Fruit fly (Drosophila melanogaster): ENCODE measurements around the gene mRpS26.

Gene mRpS26

dm6 chr3L:18106021-18106944 is at the start of gene mRpS26, which contains the start of gene CG13698:
Gene mRpS26 (plus strand): TSS chr3L:18106579.
Gene CG13698 (minus strand): TSS chr3L:18106149.
- no peak for TF ChIP-seq CG17801 (GFP tag; optimal IDR thresholded peaks at IDR 0.05; ENCODE audit: partially characterized antibody)

DNA sequence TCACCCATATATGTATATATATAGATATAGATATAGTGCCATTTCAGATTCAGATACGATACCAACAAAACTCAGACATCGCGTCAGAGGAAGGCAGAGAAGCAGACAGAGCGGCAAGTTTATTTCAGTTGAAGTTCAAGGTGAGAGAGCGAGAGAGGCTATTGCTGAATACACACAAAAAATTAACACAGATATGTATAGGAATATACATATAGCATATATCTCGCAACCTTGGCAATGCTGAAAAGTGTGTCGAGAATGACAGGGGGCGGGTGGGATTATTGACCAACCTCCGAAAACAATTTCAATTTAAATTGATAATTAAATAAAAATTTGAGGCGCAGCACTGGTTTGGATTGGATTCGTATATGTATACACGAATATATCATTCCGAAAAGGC is 49.3 kb upstream of the mRpS26 start:
- no peak for TF ChIP-seq CG17801 (GFP tag; optimal IDR thresholded peaks at IDR 0.05; ENCODE audit: partially characterized antibody)

DNA sequence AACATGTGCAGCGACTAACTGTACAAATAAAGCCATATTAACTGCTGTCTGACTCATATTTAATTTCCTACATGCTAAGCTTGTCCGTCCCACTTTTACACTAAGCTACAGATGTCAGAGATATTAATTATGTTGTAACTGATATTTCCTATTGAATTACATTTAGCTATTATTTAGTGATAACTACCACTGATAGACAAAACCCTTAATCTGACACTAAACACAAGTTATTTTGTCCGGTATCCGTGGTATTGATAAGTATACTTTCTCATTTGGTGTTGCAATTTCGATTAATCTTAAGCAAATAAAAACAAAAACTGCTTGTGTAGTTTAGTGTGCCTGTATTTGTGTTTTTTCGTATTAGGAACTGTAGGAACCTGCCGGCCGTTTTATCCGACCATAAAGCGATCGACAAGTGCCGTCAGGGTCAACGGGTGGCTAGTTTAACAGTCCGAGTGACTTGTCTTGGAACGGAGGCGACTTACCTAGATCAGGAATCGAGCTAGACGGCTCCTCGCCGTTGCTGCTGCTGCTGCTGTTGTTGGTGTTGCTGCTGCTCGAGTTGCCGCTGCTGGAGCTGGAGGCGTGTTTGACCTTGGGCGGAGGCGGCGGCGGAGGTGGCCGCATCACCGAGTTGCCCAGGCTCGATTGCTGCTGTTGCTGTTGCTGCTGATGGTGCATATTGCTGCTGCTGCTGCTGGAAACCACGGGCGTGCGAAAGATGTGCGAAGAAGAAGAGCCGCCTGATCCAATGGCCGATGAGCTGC is 48.4 kb upstream of the mRpS26 start:
- no peak for TF ChIP-seq CG17801 (GFP tag; optimal IDR thresholded peaks at IDR 0.05; ENCODE audit: partially characterized antibody)

- TF ChIP-seq CG17801 (GFP tag; optimal IDR thresholded peaks at IDR 0.05; ENCODE audit: partially characterized antibody), result no peak
Measured at dm6 chr3L:18061240-18061639, 45.1 kb upstream of the mRpS26 start.

DNA sequence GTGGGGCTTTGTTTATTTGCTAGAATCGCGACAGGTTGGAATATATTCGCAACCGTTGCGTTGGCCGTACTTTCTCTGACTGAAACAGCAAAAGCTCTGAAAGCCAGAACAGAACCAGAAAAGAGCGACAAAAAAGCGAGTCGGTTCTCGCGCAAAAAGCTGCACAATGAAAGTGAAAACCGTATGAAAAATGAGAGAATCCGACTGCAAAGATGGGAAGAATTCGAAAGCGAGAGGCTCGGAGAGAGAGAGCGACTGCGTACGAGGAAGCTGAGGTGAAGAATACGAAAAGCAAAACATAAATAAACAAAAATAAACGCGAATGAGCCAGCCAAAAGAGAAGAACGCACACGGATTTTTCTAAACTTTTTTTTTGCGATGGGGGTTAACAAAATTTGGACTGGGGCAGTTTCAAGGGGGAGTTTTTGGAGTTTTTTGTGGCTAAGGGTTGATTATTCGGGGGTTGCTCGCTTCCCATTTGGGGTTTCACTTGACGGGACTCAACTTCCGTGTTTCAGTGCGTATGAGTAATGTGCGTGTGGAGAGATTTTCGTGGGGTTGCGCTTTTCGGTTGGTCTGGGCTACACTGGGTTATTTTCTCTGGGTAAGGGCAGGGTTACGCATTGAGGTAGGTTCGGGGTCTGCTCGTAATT is 44.5 kb upstream of the mRpS26 start:
- peak; percentile 14 for TF ChIP-seq CG17801 (GFP tag; optimal IDR thresholded peaks at IDR 0.05; ENCODE audit: partially characterized antibody)

DNA sequence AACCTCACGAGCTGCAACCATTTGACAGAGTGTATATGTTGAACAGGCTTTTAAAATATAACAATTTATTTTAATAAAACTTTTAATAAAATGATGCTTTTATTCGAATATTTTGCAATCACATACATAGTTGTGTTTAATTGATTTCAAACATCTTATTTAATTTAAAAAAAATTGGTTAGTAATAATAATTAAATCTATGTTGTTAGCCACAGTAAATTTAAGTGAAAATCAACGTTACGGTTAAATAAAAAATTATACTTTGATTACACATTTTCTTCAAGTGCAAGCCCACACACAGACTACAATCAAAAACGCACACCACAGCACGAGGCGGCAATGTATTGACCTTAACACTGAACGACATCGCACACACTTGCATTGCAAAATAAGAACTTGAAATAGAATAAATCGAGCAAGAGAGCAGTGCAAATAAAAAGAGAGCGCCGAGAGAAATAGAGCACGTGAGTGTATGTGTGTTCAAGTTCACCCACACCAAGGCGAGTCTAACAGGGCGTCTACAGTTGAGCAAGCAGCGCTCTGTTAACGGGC is 43.3 kb upstream of the mRpS26 start:
- TF ChIP-seq CG17801 (GFP tag; optimal IDR thresholded peaks at IDR 0.05; ENCODE audit: partially characterized antibody), result peak; percentile 75

DNA sequence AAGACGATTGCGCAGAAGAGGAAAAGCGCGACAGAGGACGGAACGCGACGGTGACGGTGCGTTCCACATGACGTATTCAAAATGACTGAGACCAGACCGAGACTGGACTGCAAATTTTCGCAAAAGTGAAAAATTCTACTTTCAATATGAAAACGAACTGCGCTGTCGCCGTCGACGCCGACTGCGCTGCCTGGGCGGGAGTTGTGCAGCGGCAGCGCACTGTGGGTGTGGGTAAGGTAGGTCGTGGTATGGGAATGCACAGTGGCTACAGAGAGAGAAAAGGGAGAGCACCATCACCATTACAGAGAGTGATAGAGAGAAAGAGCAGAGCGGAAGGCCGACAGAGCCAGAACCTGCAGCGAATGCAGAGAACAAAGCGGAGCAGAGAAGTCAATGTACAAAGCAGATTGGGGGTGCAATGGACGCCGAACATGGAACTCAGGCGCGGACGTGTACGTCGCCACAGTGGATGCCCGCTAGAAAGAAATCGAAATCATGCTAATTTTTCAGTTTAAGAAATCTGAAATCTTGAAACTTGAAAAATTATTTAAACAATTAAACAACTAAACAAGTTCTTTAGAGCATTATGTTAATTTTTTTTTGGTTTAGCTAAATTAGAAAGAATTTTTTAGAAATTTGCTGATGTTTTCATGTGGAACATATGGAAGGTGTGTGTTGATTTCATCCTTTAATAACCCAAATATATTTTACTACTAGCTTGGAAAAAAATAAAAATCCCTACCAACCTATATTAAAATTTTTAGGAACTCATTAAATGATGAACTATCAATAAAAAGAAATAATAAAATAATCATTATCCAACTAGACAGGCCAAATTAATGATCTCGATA is 41.5 kb upstream of the mRpS26 start, which contains the start of gene Eip75B:
Eip75B (minus strand) TSS at position 65 of the 851 bp plus-strand sequence.
- no peak for TF ChIP-seq CG17801 (GFP tag; optimal IDR thresholded peaks at IDR 0.05; ENCODE audit: partially characterized antibody)

- no peak for TF ChIP-seq CG17801 (GFP tag; optimal IDR thresholded peaks at IDR 0.05; ENCODE audit: partially characterized antibody)
Measured at dm6 chr3L:18070050-18070449, 36.3 kb upstream of the mRpS26 start, which contains the start of gene CG44006. Gene CG44006 (minus strand): TSS chr3L:18070150.

DNA sequence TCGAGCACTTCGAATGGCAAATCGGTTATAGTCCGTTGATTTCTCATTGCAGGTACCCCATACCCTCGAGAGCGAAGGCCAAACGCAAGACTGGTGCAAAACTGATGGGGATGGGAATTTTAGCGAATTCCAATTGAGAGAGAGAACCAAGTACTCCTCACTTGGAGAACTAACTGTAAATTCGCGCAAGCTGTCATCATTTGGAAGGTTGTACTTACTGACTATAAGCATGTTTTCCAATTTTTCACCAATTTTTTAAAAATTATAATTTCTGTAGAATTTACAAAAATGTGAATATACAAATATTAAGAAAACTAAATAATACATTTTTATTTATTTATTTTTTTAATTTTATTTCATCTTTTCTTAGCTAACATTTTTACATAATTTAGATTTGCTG is 34.4 kb upstream of the mRpS26 start, which contains the start of gene CG44005:
CG44005 (minus strand) TSS at position 101 of the 400 bp plus-strand sequence.
- no peak for TF ChIP-seq CG17801 (GFP tag; optimal IDR thresholded peaks at IDR 0.05; ENCODE audit: partially characterized antibody)

dm6 chr3L:18073559-18074134 is 32.7 kb upstream of the mRpS26 start, which contains the start of gene CG44004:
Gene CG44004 (minus strand): TSS chr3L:18073863.
- no peak for TF ChIP-seq CG17801 (GFP tag; optimal IDR thresholded peaks at IDR 0.05; ENCODE audit: partially characterized antibody)

DNA sequence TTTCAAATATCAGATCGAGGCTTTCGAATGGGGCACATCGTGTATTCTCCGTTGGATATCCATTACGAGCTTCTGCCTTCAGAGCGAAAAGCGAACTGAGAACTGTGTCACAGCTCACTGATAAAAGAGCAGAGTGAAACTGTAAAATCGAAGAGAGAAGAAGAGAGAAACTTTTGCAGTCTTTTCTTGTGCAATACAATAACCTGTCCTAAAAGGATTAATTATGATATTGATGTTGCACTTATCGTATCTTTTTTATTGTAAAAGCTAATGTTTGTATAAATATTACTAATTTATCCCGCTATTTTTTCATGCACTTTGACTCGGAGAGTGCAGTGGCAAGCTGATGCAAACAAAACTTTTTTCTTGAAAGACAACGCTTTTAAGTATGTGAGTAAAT is 31.4 kb upstream of the mRpS26 start:
- TF ChIP-seq CG17801 (GFP tag; optimal IDR thresholded peaks at IDR 0.05; ENCODE audit: partially characterized antibody), result no peak

DNA sequence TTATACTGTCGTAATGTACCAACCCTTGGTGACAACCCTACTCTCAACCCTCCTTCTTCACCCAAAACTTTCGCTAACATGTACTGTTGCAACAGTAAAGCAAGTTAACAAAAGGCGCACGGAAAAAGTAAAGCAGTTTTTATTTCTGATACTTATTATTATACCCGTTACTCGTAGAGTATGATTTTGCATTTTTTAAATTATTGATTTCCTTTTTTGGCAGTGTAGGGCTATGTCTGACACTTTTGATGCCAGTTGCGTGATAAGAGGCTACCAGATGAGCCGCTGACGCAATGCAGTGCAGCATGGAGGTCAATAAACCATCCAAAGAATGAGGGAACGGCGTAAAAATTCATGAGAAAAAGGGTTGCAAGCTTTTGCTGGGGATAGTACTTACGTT is 30.5 kb upstream of the mRpS26 start:
- TF ChIP-seq CG17801 (GFP tag; optimal IDR thresholded peaks at IDR 0.05; ENCODE audit: partially characterized antibody), result no peak

dm6 chr3L:18076649-18077048 is 29.7 kb upstream of the mRpS26 start:
- no peak for TF ChIP-seq CG17801 (GFP tag; optimal IDR thresholded peaks at IDR 0.05; ENCODE audit: partially characterized antibody)
